Fruit fly (Drosophila melanogaster): ENCODE measurements around the gene GstD9.

The GstD9 gene

dm6 chr3R:12413274-12413958, 46.1 kb upstream of the GstD9 start, which contains the start of the genes Dip-C and pps (continued):
- TF ChIP-seq p53 (GFP tag; optimal IDR thresholded peaks at IDR 0.05), result no peak
- TF ChIP-seq psq (GFP tag; optimal IDR thresholded peaks at IDR 0.05), result no peak
- TF ChIP-seq HLH4C (GFP tag; IDR thresholded peaks at IDR 0.05; ENCODE audit: partially characterized antibody), result peak; percentile 68; the same call in 2 of the 3 replicates
- TF ChIP-seq hb (GFP tag; IDR thresholded peaks at IDR 0.05; ENCODE audit: partially characterized antibody), result peak; percentile 40; the same call in 1 of the 3 replicates
- TF ChIP-seq yki (optimal IDR thresholded peaks at IDR 0.05), result no peak
- peak; percentile 60 for TF ChIP-seq Sry-δ (GFP tag; optimal IDR thresholded peaks at IDR 0.05)
- TF ChIP-seq zfh1 (GFP tag; IDR thresholded peaks at IDR 0.05), result no peak
- no peak for TF ChIP-seq Jarid2 (GFP tag; optimal IDR thresholded peaks at IDR 0.05)
- TF ChIP-seq Hr3 (GFP tag; optimal IDR thresholded peaks at IDR 0.05), result no peak
- TF ChIP-seq lbe (GFP tag; optimal IDR thresholded peaks at IDR 0.05), result no peak
- peak; percentile 75 for TF ChIP-seq Dll (GFP tag; IDR thresholded peaks at IDR 0.05; ENCODE audit: partially characterized antibody)
- TF ChIP-seq Max (GFP tag; optimal IDR thresholded peaks at IDR 0.05), result no peak
- no peak for TF ChIP-seq CG43689 (GFP tag; IDR thresholded peaks at IDR 0.05)
- peak; percentile 49 for TF ChIP-seq MESR4 (GFP tag; optimal IDR thresholded peaks at IDR 0.05)
- TF ChIP-seq CG9797 (GFP tag; optimal IDR thresholded peaks at IDR 0.05), result peak; percentile 70
- TF ChIP-seq exex (tag; optimal IDR thresholded peaks at IDR 0.05), result peak; percentile 59
- no peak for TF ChIP-seq HLH54F (GFP tag; optimal IDR thresholded peaks at IDR 0.05)
- TF ChIP-seq lov (optimal IDR thresholded peaks at IDR 0.05), result no peak
- no peak for TF ChIP-seq lov (GFP tag; IDR thresholded peaks at IDR 0.05)
- TF ChIP-seq bbx (GFP tag; IDR thresholded peaks at IDR 0.05; ENCODE audit: partially characterized antibody), result peak; percentile 80
- peak; percentile 85 for TF ChIP-seq CG13287 (GFP tag; IDR thresholded peaks at IDR 0.05; ENCODE audit: partially characterized antibody)
- TF ChIP-seq nau (GFP tag; optimal IDR thresholded peaks at IDR 0.05), result no peak
- no peak for TF ChIP-seq gcm2 (GFP tag; optimal IDR thresholded peaks at IDR 0.05)
- peak; percentile 46 for TF ChIP-seq CoRest (tag; optimal IDR thresholded peaks at IDR 0.05)

- TF ChIP-seq CG17612 (GFP tag; IDR thresholded peaks at IDR 0.05) (no peak), CG6254 (GFP tag; optimal IDR thresholded peaks at IDR 0.05) (no peak), D19B (GFP tag; optimal IDR thresholded peaks at IDR 0.05) (no peak), bigmax (GFP tag; optimal IDR thresholded peaks at IDR 0.05) (no peak), exex (tag; optimal IDR thresholded peaks at IDR 0.05) (peak; percentile 59)
Measured at dm6 chr3R:12411449-12411848, 44.1 kb upstream of the GstD9 start.

dm6 chr3R:12408160-12408559, 40.8 kb upstream of the GstD9 start, which contains the start of gene CG5196:
CG5196 (plus strand) TSS chr3R:12408316.
- TF ChIP-seq CG13123 (GFP tag; optimal IDR thresholded peaks at IDR 0.05) (no peak), H2.0 (GFP tag; IDR thresholded peaks at IDR 0.05) (no peak), slou (GFP tag; optimal IDR thresholded peaks at IDR 0.05) (no peak), ranshi (GFP tag; IDR thresholded peaks at IDR 0.05) (no peak), CG1233 (GFP tag; optimal IDR thresholded peaks at IDR 0.05) (no peak), HLHmδ (GFP tag; optimal IDR thresholded peaks at IDR 0.05) (peak; percentile 49), CG11247 (GFP tag; IDR thresholded peaks at IDR 0.05) (no peak), h (optimal IDR thresholded peaks at IDR 0.05) (no peak), NFAT (GFP tag; IDR thresholded peaks at IDR 0.05) (no peak), nom (GFP tag; optimal IDR thresholded peaks at IDR 0.05) (peak; percentile 45), CG31441 (GFP tag; IDR thresholded peaks at IDR 0.05) (no peak; the same call in 1 of the 2 replicates), B-H2 (GFP tag; optimal IDR thresholded peaks at IDR 0.05) (peak; percentile 51), pum (GFP tag; optimal IDR thresholded peaks at IDR 0.05) (no peak), CHES-1-like (GFP tag; optimal IDR thresholded peaks at IDR 0.05) (peak; percentile 40), danr (GFP tag; IDR thresholded peaks at IDR 0.05) (no peak), E2f1 (GFP tag; IDR thresholded peaks at IDR 0.05) (no peak), gcm (GFP tag; optimal IDR thresholded peaks at IDR 0.05) (no peak), CG10543 (GFP tag; optimal IDR thresholded peaks at IDR 0.05) (no peak), zfh2 (GFP tag; optimal IDR thresholded peaks at IDR 0.05) (no peak), Ravus (GFP tag; IDR thresholded peaks at IDR 0.05) (no peak), Jarid2 (GFP tag; optimal IDR thresholded peaks at IDR 0.05) (no peak), CG12391 (tag; optimal IDR thresholded peaks at IDR 0.05) (peak; percentile 35)
